Worm (Caenorhabditis elegans) whole organism, mixed stage, embryonic: ENCODE measurements around the gene Y25C1A.6.

Experiments
- ceh-83 ChIP-seq: fragments of 200-800 bp; sonication (Bioruptor generic); optimal IDR thresholded peaks from 2 replicates; lab custom pipeline; 2018; ENCODE audit warnings: mild to moderate bottlenecking, missing genetic modification characterization, missing compliant biosample characterization
- ces-1 ChIP-seq: fragments of 150-350 bp; optimal IDR thresholded peaks from 2 replicates; lab custom pipeline; 2014; ENCODE audit warnings: missing biosample characterization, missing genetic modification reagents, missing genetic modification characterization
- nhr-12 ChIP-seq: fragments of 150-350 bp; optimal IDR thresholded peaks from 2 replicates; lab custom pipeline; 2014; ENCODE audit warnings: missing biosample characterization, missing genetic modification characterization
- nhr-237 ChIP-seq: fragments of 150-350 bp; optimal IDR thresholded peaks from 2 replicates; lab custom pipeline; 2014; ENCODE audit warnings: missing biosample characterization, missing genetic modification characterization
- pha-4 ChIP-seq: fragments of 150-350 bp; optimal IDR thresholded peaks from 2 replicates; lab custom pipeline; 2018; ENCODE audit warnings: missing biosample characterization, missing genetic modification reagents, missing genetic modification characterization
- snpc-4 ChIP-seq: fragments of 150-350 bp; optimal IDR thresholded peaks from 2 replicates; lab custom pipeline; 2014; ENCODE audit warnings: missing biosample characterization, missing genetic modification characterization
- unc-62 ChIP-seq: fragments of 150-350 bp; optimal IDR thresholded peaks from 2 replicates; lab custom pipeline; 2014; ENCODE audit warnings: missing biosample characterization, missing genetic modification reagents, missing genetic modification characterization

DNA sequence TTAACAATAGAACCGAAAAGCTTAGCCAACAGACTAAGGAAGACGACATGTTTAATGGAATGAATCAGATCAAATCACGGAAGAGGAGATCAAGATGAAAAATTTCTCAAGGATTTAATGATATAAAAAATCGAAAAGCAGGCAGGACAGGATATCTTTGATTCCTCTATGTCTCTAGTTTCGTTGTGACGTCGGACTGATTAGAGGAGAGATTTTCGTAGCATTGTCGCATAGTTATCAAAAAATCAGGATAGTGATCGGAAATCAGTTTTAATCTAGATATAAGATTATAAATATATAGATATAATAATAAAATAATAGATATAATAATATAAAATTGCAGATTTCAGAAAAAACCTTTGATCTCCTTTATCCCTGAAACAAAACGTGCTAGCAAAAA, 17.5 kb upstream of the Y25C1A.6 start, which contains the start of gene B0454.8:
- TF ChIP-seq ceh-83 (no peak), ces-1 (no peak), snpc-4 (tag; lab: Kevin White, UChicago) (no peak), nhr-12 (no peak), pha-4 (no peak), nhr-237 (no peak), unc-62 (GFP tag; lab: Kevin White, UChicago) (no peak)
